Worm (Caenorhabditis elegans) whole organism, midembryonic: ENCODE measurements around the gene mom-2.

Experiments used
- med-1 ChIP-seq: sonication (generic microtip); optimal IDR thresholded peaks from 2 replicates; lab custom pipeline; 2017; ENCODE audit warnings: missing genetic modification characterization, mild to moderate bottlenecking, missing compliant biosample characterization, antibody characterized with exemption, missing genetic modification reagents; ENCODE audit not compliant: insufficient read depth
- ref-1 ChIP-seq: fragments of 200-800 bp; sonication (Bioruptor generic); conservative IDR thresholded peaks from 2 replicates; pipeline ENCODE4 v1.3.6; 2022; ENCODE audit warnings: missing genetic modification reagents, missing genetic modification characterization, missing compliant biosample characterization
- tab-1 ChIP-seq: fragments of 200-800 bp; sonication (Bioruptor generic); IDR thresholded peaks from 2 replicates; pipeline ENCODE4 v1.3.6; 2022; ENCODE audit warnings: missing genetic modification characterization, missing compliant biosample characterization

- no peak for TF ChIP-seq med-1 (GFP tag; lab: Kevin White, UChicago)
- TF ChIP-seq tab-1 (GFP tag; lab: Robert Waterston, UW), result no peak
- no peak for TF ChIP-seq ref-1 (GFP tag; lab: Robert Waterston, UW)
Measured at ce11 chrV:8357756-8358155, 2.0 kb downstream of the mom-2 start.
